Fruit fly (Drosophila melanogaster) whole organism, embryonic: ENCODE results near the gene dyw.
A peak's percentile ranks its signal among the peaks of the same experiment; 100 is the strongest.

Experiments used
- C15 ChIP-seq: fragments of 200-800 bp; sonication (Bioruptor generic); IDR thresholded peaks from 3 replicates; pipeline ENCODE4 v1.3.6; 2022; ENCODE audit warnings: missing biosample characterization, missing genetic modification characterization
- CG10147 ChIP-seq: fragments of 200-800 bp; sonication (Bioruptor generic); optimal IDR thresholded peaks from 2 replicates; lab custom pipeline; 2019; ENCODE audit warnings: missing biosample characterization, mild to moderate bottlenecking, missing genetic modification characterization, moderate library complexity
- CG10274 ChIP-seq: fragments of 200-800 bp; sonication (Bioruptor generic); optimal IDR thresholded peaks from 3 replicates; lab custom pipeline; 2017; ENCODE audit warnings: missing biosample characterization, mild to moderate bottlenecking, missing genetic modification characterization
- CG10431 ChIP-seq: fragments of 200-800 bp; sonication (Bioruptor generic); optimal IDR thresholded peaks from 3 replicates; lab custom pipeline; 2018; ENCODE audit warnings: missing biosample characterization, mild to moderate bottlenecking, missing genetic modification characterization
- CG1233 ChIP-seq: fragments of 200-800 bp; sonication (Bioruptor generic); optimal IDR thresholded peaks from 4 replicates; lab custom pipeline; 2018; ENCODE audit warnings: missing biosample characterization, mild to moderate bottlenecking, missing genetic modification characterization
- CG13894 ChIP-seq: fragments of 200-800 bp; sonication (Bioruptor generic); optimal IDR thresholded peaks from 3 replicates; lab custom pipeline; 2018; ENCODE audit warnings: missing biosample characterization, mild to moderate bottlenecking, missing genetic modification characterization, moderate library complexity
- CG14667 ChIP-seq: fragments of 200-800 bp; sonication (Bioruptor generic); IDR thresholded peaks from 2 replicates; pipeline ENCODE4 v1.3.6; 2022; ENCODE audit warnings: missing biosample characterization, missing genetic modification characterization
- CG16813 ChIP-seq: fragments of 200-800 bp; sonication (Bioruptor generic); IDR thresholded peaks from 3 replicates; pipeline ENCODE4 v1.3.6; 2022; ENCODE audit warnings: missing biosample characterization, missing genetic modification characterization; ENCODE audit not compliant: partially characterized antibody
- CG16815 ChIP-seq: fragments of 200-800 bp; sonication (Bioruptor generic); optimal IDR thresholded peaks from 3 replicates; lab custom pipeline; 2017; ENCODE audit warnings: missing biosample characterization, mild to moderate bottlenecking, missing genetic modification characterization
- CG18764 ChIP-seq: fragments of 200-800 bp; sonication (Bioruptor generic); optimal IDR thresholded peaks from 3 replicates; lab custom pipeline; 2016; ENCODE audit warnings: missing biosample characterization, missing genetic modification characterization
- CG2712 ChIP-seq: fragments of 200-800 bp; optimal IDR thresholded peaks from 3 replicates; lab custom pipeline; 2019; ENCODE audit warnings: missing biosample characterization, mild to moderate bottlenecking, missing genetic modification characterization, moderate library complexity
- CG32532 ChIP-seq: fragments of 200-800 bp; sonication (Bioruptor generic); IDR thresholded peaks from 2 replicates; pipeline ENCODE4 v1.3.6; 2022; ENCODE audit warnings: missing biosample characterization, missing genetic modification characterization
- CG42726 ChIP-seq: fragments of 200-800 bp; sonication (Bioruptor generic); IDR thresholded peaks from 2 replicates; pipeline ENCODE4 v1.3.6; 2022; ENCODE audit warnings: missing biosample characterization, missing genetic modification characterization; ENCODE audit not compliant: partially characterized antibody
- CG4282 ChIP-seq: fragments of 200-800 bp; sonication (Bioruptor generic); optimal IDR thresholded peaks from 2 replicates; lab custom pipeline; 2016; ENCODE audit warnings: missing biosample characterization, missing genetic modification characterization
- CG6689 ChIP-seq: fragments of 200-800 bp; sonication (Bioruptor generic); IDR thresholded peaks from 2 replicates; pipeline ENCODE4 v1.3.6; 2022; ENCODE audit warnings: missing biosample characterization, missing genetic modification characterization
- CG9215 ChIP-seq: fragments of 200-800 bp; sonication (Bioruptor generic); IDR thresholded peaks from 2 replicates; pipeline ENCODE4 v1.3.6; 2022; ENCODE audit warnings: missing biosample characterization, missing genetic modification characterization
- CHES-1-like ChIP-seq: fragments of 200-800 bp; sonication (Bioruptor generic); optimal IDR thresholded peaks from 2 replicates; lab custom pipeline; 2016; ENCODE audit warnings: missing biosample characterization, missing genetic modification characterization
- Camta ChIP-seq: fragments of 200-800 bp; sonication (Bioruptor generic); optimal IDR thresholded peaks from 2 replicates; lab custom pipeline; 2016; ENCODE audit warnings: missing biosample characterization, missing genetic modification characterization
- D19A ChIP-seq: fragments of 200-800 bp; optimal IDR thresholded peaks from 3 replicates; lab custom pipeline; 2019; ENCODE audit warnings: missing biosample characterization, mild to moderate bottlenecking, missing genetic modification characterization, moderate library complexity
- Dp ChIP-seq: fragments of 200-800 bp; sonication (Bioruptor generic); optimal IDR thresholded peaks from 2 replicates; lab custom pipeline; 2018; ENCODE audit warnings: missing biosample characterization, mild to moderate bottlenecking, missing genetic modification characterization, moderate library complexity
- E2f1 ChIP-seq: fragments of 200-800 bp; sonication (Bioruptor generic); IDR thresholded peaks from 2 replicates; pipeline ENCODE4 v1.3.6; 2022; ENCODE audit warnings: missing biosample characterization, missing genetic modification characterization
- Fer3 ChIP-seq: fragments of 200-800 bp; sonication (Bioruptor generic); optimal IDR thresholded peaks from 2 replicates; lab custom pipeline; 2018; ENCODE audit warnings: missing biosample characterization, mild to moderate bottlenecking, missing genetic modification characterization, moderate library complexity
- Gsc ChIP-seq: fragments of 200-800 bp; sonication (Bioruptor generic); IDR thresholded peaks from 2 replicates; pipeline ENCODE4 v1.3.6; 2022; ENCODE audit warnings: missing biosample characterization, missing genetic modification characterization
- MTF-1 ChIP-seq: fragments of 200-800 bp; sonication (Bioruptor generic); optimal IDR thresholded peaks from 2 replicates; lab custom pipeline; 2018; ENCODE audit warnings: missing biosample characterization, mild to moderate bottlenecking, missing genetic modification characterization, borderline replicate concordance
- Max ChIP-seq: fragments of 200-800 bp; sonication (Bioruptor generic); optimal IDR thresholded peaks from 2 replicates; lab custom pipeline; 2016; ENCODE audit warnings: missing biosample characterization, mild to moderate bottlenecking, missing genetic modification characterization
- NK7.1 ChIP-seq: fragments of 200-800 bp; sonication (Bioruptor generic); optimal IDR thresholded peaks from 3 replicates; lab custom pipeline; 2016; ENCODE audit warnings: missing biosample characterization, missing genetic modification characterization
- Oli ChIP-seq: fragments of 200-800 bp; sonication (Bioruptor generic); optimal IDR thresholded peaks from 2 replicates; lab custom pipeline; 2018; ENCODE audit warnings: missing biosample characterization, mild to moderate bottlenecking, missing genetic modification characterization, moderate library complexity
- Opbp ChIP-seq: fragments of 200-800 bp; sonication (Bioruptor generic); IDR thresholded peaks from 3 replicates; pipeline ENCODE4 v1.3.6; 2022; ENCODE audit warnings: missing biosample characterization, missing genetic modification characterization; ENCODE audit not compliant: partially characterized antibody
- Pdp1 ChIP-seq, 2 experiments: fragments of 200-800 bp; sonication (Bioruptor generic); optimal IDR thresholded peaks; 3 replicates each; lab custom pipeline; 2016; ENCODE audit warnings: missing biosample characterization in 2 of 2, missing genetic modification characterization in 2 of 2, mild to moderate bottlenecking in 1 of 2, moderate library complexity in 1 of 2
- YL-1 ChIP-seq: fragments of 200-800 bp; sonication (Bioruptor generic); optimal IDR thresholded peaks from 3 replicates; lab custom pipeline; 2017; ENCODE audit warnings: missing biosample characterization, mild to moderate bottlenecking, missing genetic modification characterization
- aop ChIP-seq: fragments of 200-800 bp; sonication (Bioruptor generic); IDR thresholded peaks from 2 replicates; pipeline ENCODE4 v1.3.6; 2022; ENCODE audit warnings: missing biosample characterization, missing genetic modification characterization
- ap ChIP-seq: fragments of 200-800 bp; sonication (Bioruptor generic); IDR thresholded peaks from 2 replicates; pipeline ENCODE4 v1.3.6; 2022; ENCODE audit warnings: missing biosample characterization, missing genetic modification characterization
- ase ChIP-seq: fragments of 200-800 bp; sonication (Bioruptor generic); IDR thresholded peaks from 3 replicates; pipeline ENCODE4 v1.3.6; 2022; ENCODE audit warnings: missing biosample characterization, missing genetic modification characterization
- ash1 ChIP-seq: fragments of 200-800 bp; sonication (Bioruptor generic); optimal IDR thresholded peaks from 2 replicates; lab custom pipeline; 2018; ENCODE audit warnings: missing biosample characterization, mild to moderate bottlenecking, missing genetic modification characterization
- chif ChIP-seq, 2 experiments: fragments of 200-800 bp; sonication (Bioruptor generic); optimal IDR thresholded peaks; 3 replicates each; lab custom pipeline; 2016; ENCODE audit warnings: missing biosample characterization in 2 of 2, missing genetic modification characterization in 2 of 2
- chinmo ChIP-seq: fragments of 200-800 bp; sonication (Bioruptor generic); IDR thresholded peaks from 4 replicates; pipeline ENCODE4 v1.3.6; 2022; ENCODE audit warnings: missing biosample characterization, missing genetic modification characterization; ENCODE audit not compliant: partially characterized antibody
- chn ChIP-seq: fragments of 200-800 bp; sonication (Bioruptor generic); optimal IDR thresholded peaks from 2 replicates; lab custom pipeline; 2016; ENCODE audit warnings: missing biosample characterization, missing genetic modification characterization
- corto ChIP-seq: fragments of 200-800 bp; sonication (Bioruptor generic); optimal IDR thresholded peaks from 2 replicates; lab custom pipeline; 2016; ENCODE audit warnings: missing biosample characterization, mild to moderate bottlenecking, missing genetic modification characterization, moderate library complexity
- dm ChIP-seq: fragments of 200-800 bp; sonication (Bioruptor generic); optimal IDR thresholded peaks from 3 replicates; lab custom pipeline; 2016; ENCODE audit warnings: missing biosample characterization, missing genetic modification characterization
- gem ChIP-seq: fragments of 200-800 bp; sonication (Bioruptor generic); optimal IDR thresholded peaks from 2 replicates; lab custom pipeline; 2019; ENCODE audit warnings: missing biosample characterization, mild to moderate bottlenecking, missing genetic modification characterization, moderate library complexity
- grn ChIP-seq: fragments of 200-800 bp; sonication (Bioruptor generic); optimal IDR thresholded peaks from 3 replicates; lab custom pipeline; 2017; ENCODE audit warnings: missing biosample characterization, missing genetic modification characterization
- kah ChIP-seq: fragments of 200-800 bp; sonication (Bioruptor generic); optimal IDR thresholded peaks from 2 replicates; lab custom pipeline; 2018; ENCODE audit warnings: missing biosample characterization, mild to moderate bottlenecking, missing genetic modification characterization
- nmo ChIP-seq: fragments of 200-800 bp; sonication (Bioruptor generic); optimal IDR thresholded peaks from 2 replicates; lab custom pipeline; 2018; ENCODE audit warnings: missing biosample characterization, mild to moderate bottlenecking, missing genetic modification characterization, moderate library complexity
- prd ChIP-seq, 3 experiments: fragments of >200 bp in 2 of 3; fragments of 200-800 bp in 1 of 3; sonication (Bioruptor generic) in 1 of 3; optimal IDR thresholded peaks in 2 of 3; IDR thresholded peaks in 1 of 3; 2 replicates in 2 of 3; 3 replicates in 1 of 3; pipeline versions ENCODE4 v1.3.6 to Lab custom; 2017 to 2022; ENCODE audit warnings: missing biosample characterization in 1 of 3, missing genetic modification characterization in 1 of 3
- ranshi ChIP-seq: fragments of 200-800 bp; sonication (Bioruptor generic); IDR thresholded peaks from 2 replicates; pipeline ENCODE4 v1.3.6; 2022; ENCODE audit warnings: missing biosample characterization, missing genetic modification characterization
- ro ChIP-seq: fragments of 200-800 bp; sonication (Bioruptor generic); IDR thresholded peaks from 2 replicates; pipeline ENCODE4 v1.3.6; 2022; ENCODE audit warnings: missing biosample characterization, missing genetic modification characterization
- seq ChIP-seq: fragments of 200-800 bp; sonication (Bioruptor generic); IDR thresholded peaks from 2 replicates; pipeline ENCODE4 v1.3.6; 2022; ENCODE audit warnings: missing biosample characterization, missing genetic modification characterization
- tx ChIP-seq: fragments of 200-800 bp; sonication (Bioruptor generic); optimal IDR thresholded peaks from 2 replicates; lab custom pipeline; 2016; ENCODE audit warnings: missing biosample characterization, missing genetic modification characterization

The dyw gene

dm6 chrX:2646022-2646761, 47.5 kb downstream of the dyw start (continued):
- TF ChIP-seq grn (GFP tag; lab: Kevin White, UChicago) (peak; percentile 73), ro (peak; percentile 90), C15 (peak; percentile 85; the same call in 1 of the 3 replicates), CHES-1-like (peak; percentile 97), Opbp (GFP tag; lab: Robert Waterston, UW) (peak; percentile 44; the same call in 1 of the 3 replicates), ranshi (peak; percentile 91), Fer3 (tag; lab: Kevin White, UChicago) (peak; percentile 96), Oli (tag; lab: Kevin White, UChicago) (peak; percentile 98), CG32532 (peak; percentile 97), seq (peak; percentile 97), gem (tag; lab: Kevin White, UChicago) (peak; percentile 98), CG6689 (GFP tag; lab: Robert Waterston, UW) (peak; percentile 96), NK7.1 (GFP tag; lab: Kevin White, UChicago) (peak; percentile 95), Camta (GFP tag; lab: Kevin White, UChicago) (peak; percentile 93), prd (optimal IDR thresholded peaks at IDR 0.05; lab: Kevin White, UChicago) (no peak), prd (GFP tag; IDR thresholded peaks at IDR 0.05; lab: Robert Waterston, UW) (peak; percentile 97), CG2712 (peak; percentile 97), CG10274 (GFP tag; lab: Kevin White, UChicago) (peak; percentile 89), chif (GFP tag; optimal IDR thresholded peaks at IDR 0.05; lab: Kevin White, UChicago) (peak; percentile 97 to 98), chinmo (GFP tag; lab: Robert Waterston, UW) (peak; percentile 85; the same call in 3 of the 4 replicates), D19A (tag; lab: Kevin White, UChicago) (peak; percentile 93), nmo (GFP tag; lab: Kevin White, UChicago) (peak; percentile 97), kah (peak; percentile 92), Gsc (GFP tag; lab: Robert Waterston, UW) (peak; percentile 87), ase (GFP tag; lab: Robert Waterston, UW) (peak; percentile 92), ap (GFP tag; lab: Robert Waterston, UW) (peak; percentile 93), ash1 (GFP tag; lab: Kevin White, UChicago) (peak; percentile 65), CG13894 (tag; lab: Kevin White, UChicago) (peak; percentile 94), CG4282 (peak; percentile 93), CG14667 (GFP tag; lab: Robert Waterston, UW) (peak; percentile 89), CG10147 (GFP tag; lab: Kevin White, UChicago) (peak; percentile 91), Dp (peak; percentile 28), dm (peak; percentile 92), tx (peak; percentile 96), Pdp1 (GFP tag; optimal IDR thresholded peaks at IDR 0.05; lab: Kevin White, UChicago) (peak; percentile 89 to 95), MTF-1 (GFP tag; lab: Kevin White, UChicago) (peak; percentile 88), CG10431 (GFP tag; lab: Kevin White, UChicago) (peak; percentile 88), corto (GFP tag; lab: Kevin White, UChicago) (peak; percentile 92), CG1233 (GFP tag; lab: Kevin White, UChicago) (peak; percentile 92), CG9215 (GFP tag; lab: Robert Waterston, UW) (peak; percentile 93), CG42726 (GFP tag; lab: Robert Waterston, UW) (peak; percentile 22; the same call in 1 of the 2 replicates), E2f1 (GFP tag; lab: Robert Waterston, UW) (peak; percentile 96), chn (GFP tag; lab: Kevin White, UChicago) (peak; percentile 96), YL-1 (GFP tag; lab: Kevin White, UChicago) (peak; percentile 91), Max (GFP tag; lab: Kevin White, UChicago) (peak; percentile 91), CG18764 (peak; percentile 91), aop (peak; percentile 88), CG16813 (GFP tag; lab: Robert Waterston, UW) (peak; percentile 29; the same call in 1 of the 3 replicates), CG16815 (GFP tag; lab: Kevin White, UChicago) (peak; percentile 95)
